Worm (Caenorhabditis elegans) whole organism, L1 larva: ENCODE measurements around the gene M01H9.4.
A peak's percentile ranks its signal among the peaks of the same experiment; 100 is the strongest.

ENCODE experiments used
- ceh-8 ChIP-seq: fragments of 200-800 bp; sonication (Bioruptor generic); optimal IDR thresholded peaks from 2 replicates; lab custom pipeline; 2018; ENCODE audit warnings: mild to moderate bottlenecking, missing genetic modification characterization, moderate library complexity, missing compliant biosample characterization
- elt-2 ChIP-seq: sonication (generic microtip); optimal IDR thresholded peaks from 2 replicates; lab custom pipeline; 2016; ENCODE audit warnings: missing genetic modification characterization, mild to moderate bottlenecking, inconsistent platforms, missing compliant biosample characterization, missing genetic modification reagents
- fos-1 ChIP-seq: fragments of 150-350 bp; optimal IDR thresholded peaks from 2 replicates; lab custom pipeline; 2014; ENCODE audit warnings: missing biosample characterization, missing genetic modification characterization
- isw-1 ChIP-seq: fragments of 200-800 bp; sonication (Bioruptor generic); IDR thresholded peaks from 2 replicates; pipeline ENCODE4 v1.3.6; 2022; ENCODE audit warnings: missing genetic modification characterization, missing compliant biosample characterization
- nhr-84 ChIP-seq: sonication (generic microtip); optimal IDR thresholded peaks from 2 replicates; lab custom pipeline; 2017; ENCODE audit warnings: missing biosample characterization, missing genetic modification characterization
- snpc-4 ChIP-seq: fragments of 150-350 bp; optimal IDR thresholded peaks from 2 replicates; lab custom pipeline; 2014; ENCODE audit warnings: missing biosample characterization, missing genetic modification characterization

ce11 chrIV:4486738-4487137 is 4.0 kb upstream of the M01H9.4 start, which contains the start of gene trx-3:
- TF ChIP-seq ceh-8 = no peak
- no peak for TF ChIP-seq nhr-84 (tag; lab: Kevin White, UChicago)
- TF ChIP-seq fos-1 (tag; lab: Kevin White, UChicago) = no peak
- no peak for TF ChIP-seq isw-1 (GFP tag; lab: Robert Waterston, UW)
- TF ChIP-seq snpc-4 (tag; lab: Kevin White, UChicago) = no peak
- peak; percentile 77 for TF ChIP-seq elt-2
